Worm (Caenorhabditis elegans): ENCODE measurements around the gene C36A4.11.

DNA sequence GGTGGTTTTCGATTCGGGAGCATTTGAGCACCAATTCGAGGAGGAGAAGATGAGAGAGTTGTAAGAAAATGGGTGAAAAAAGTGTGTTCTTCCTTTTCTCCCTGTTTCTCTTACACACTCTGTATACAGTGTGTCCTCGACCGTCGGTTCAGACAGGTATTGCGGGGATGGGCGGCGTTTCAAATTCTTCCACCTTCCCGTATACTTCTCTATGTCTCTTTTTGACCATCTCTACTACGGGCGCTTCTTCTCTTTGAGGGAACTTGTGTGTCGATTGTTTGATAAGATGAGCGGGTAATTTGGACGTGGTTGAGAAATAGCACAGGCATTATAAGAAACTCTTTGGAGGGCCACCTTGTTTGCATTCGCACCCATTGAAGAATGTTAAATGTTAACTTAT is 47.2 kb downstream of the C36A4.11 start:
- no peak for TF ChIP-seq mdl-1 (tag; optimal IDR thresholded peaks at IDR 0.05)
- no peak for TF ChIP-seq ceh-82 (tag; optimal IDR thresholded peaks at IDR 0.05)
- TF ChIP-seq ctbp-1 (GFP tag; IDR thresholded peaks at IDR 0.05) = no peak
- no peak for TF ChIP-seq spr-1 (tag; optimal IDR thresholded peaks at IDR 0.05)
- TF ChIP-seq lin-13 (GFP tag; optimal IDR thresholded peaks at IDR 0.05) = peak; percentile 77
- no peak for TF ChIP-seq pha-4 (GFP tag; IDR thresholded peaks at IDR 0.05)
- TF ChIP-seq pha-4 (tag; optimal IDR thresholded peaks at IDR 0.05) = peak; percentile 13
- TF ChIP-seq snpc-4 (tag; optimal IDR thresholded peaks at IDR 0.05) = no peak
- TF ChIP-seq lir-3 (tag; optimal IDR thresholded peaks at IDR 0.05) = no peak
- no peak for TF ChIP-seq fos-1 (tag; optimal IDR thresholded peaks at IDR 0.05)
- TF ChIP-seq nhr-41 (GFP tag; IDR thresholded peaks at IDR 0.05) = no peak

Data from whole organism, L4 larva.